Fruit fly (Drosophila melanogaster): ENCODE measurements around the gene CG33796.

- TF ChIP-seq HLH106 (tag; optimal IDR thresholded peaks at IDR 0.05) (no peak), h (GFP tag; optimal IDR thresholded peaks at IDR 0.05) (no peak)
These were observed 8.8 kb downstream of the CG33796 start for dm6 chr3L:16161131-16161530.
